Fruit fly (Drosophila melanogaster) whole organism, embryonic: Measurements from ENCODE around the gene Cpr62Ba.

Experiments used
- Blimp-1 ChIP-seq: fragments of 200-800 bp; sonication (Bioruptor generic); optimal IDR thresholded peaks from 3 replicates; lab custom pipeline; 2018; ENCODE audit warnings: missing biosample characterization, missing genetic modification characterization, mild to moderate bottlenecking, moderate library complexity, missing genetic modification reagents
- CG16815 ChIP-seq: fragments of 200-800 bp; sonication (Bioruptor generic); optimal IDR thresholded peaks from 3 replicates; lab custom pipeline; 2017; ENCODE audit warnings: missing biosample characterization, mild to moderate bottlenecking, missing genetic modification characterization
- CG17802 ChIP-seq: fragments of 200-800 bp; sonication (Bioruptor generic); optimal IDR thresholded peaks from 2 replicates; lab custom pipeline; 2018; ENCODE audit warnings: missing biosample characterization, mild to moderate bottlenecking, missing genetic modification characterization, moderate library complexity
- CG17829 ChIP-seq: fragments of 200-800 bp; optimal IDR thresholded peaks from 2 replicates; lab custom pipeline; 2019; ENCODE audit warnings: missing biosample characterization, mild to moderate bottlenecking, missing genetic modification characterization, moderate library complexity
- CG18011 ChIP-seq: fragments of 200-800 bp; sonication (Bioruptor generic); optimal IDR thresholded peaks from 2 replicates; lab custom pipeline; 2017; ENCODE audit warnings: missing biosample characterization, missing genetic modification characterization, mild to moderate bottlenecking, moderate library complexity, missing genotype
- CG18619 ChIP-seq: fragments of 200-800 bp; sonication (Bioruptor generic); optimal IDR thresholded peaks from 3 replicates; lab custom pipeline; 2017; ENCODE audit warnings: missing biosample characterization, mild to moderate bottlenecking, missing genetic modification characterization
- CG2712 ChIP-seq: fragments of 200-800 bp; optimal IDR thresholded peaks from 3 replicates; lab custom pipeline; 2019; ENCODE audit warnings: missing biosample characterization, mild to moderate bottlenecking, missing genetic modification characterization, moderate library complexity
- CG2875 ChIP-seq: fragments of 200-800 bp; sonication (Bioruptor generic); optimal IDR thresholded peaks from 2 replicates; lab custom pipeline; 2017; ENCODE audit warnings: missing biosample characterization, mild to moderate bottlenecking, missing genetic modification characterization, missing genetic modification reagents
- CG31224 ChIP-seq: fragments of 200-800 bp; sonication (Bioruptor generic); IDR thresholded peaks from 2 replicates; pipeline ENCODE4 v1.3.6; 2022; ENCODE audit warnings: missing biosample characterization, missing genetic modification characterization
- CG32532 ChIP-seq: fragments of 200-800 bp; sonication (Bioruptor generic); IDR thresholded peaks from 2 replicates; pipeline ENCODE4 v1.3.6; 2022; ENCODE audit warnings: missing biosample characterization, missing genetic modification characterization
- CG3281 ChIP-seq: fragments of 200-800 bp; sonication (Bioruptor generic); optimal IDR thresholded peaks from 3 replicates; lab custom pipeline; 2017; ENCODE audit warnings: missing biosample characterization, mild to moderate bottlenecking, missing genetic modification characterization
- CG34224 ChIP-seq: fragments of 200-800 bp; sonication (Bioruptor generic); IDR thresholded peaks from 3 replicates; pipeline ENCODE4 v1.3.6; 2022; ENCODE audit warnings: missing biosample characterization, missing genetic modification characterization; ENCODE audit not compliant: partially characterized antibody
- CG5245 ChIP-seq: fragments of 200-800 bp; sonication (Bioruptor generic); optimal IDR thresholded peaks from 3 replicates; lab custom pipeline; 2016; ENCODE audit warnings: missing biosample characterization, missing genetic modification characterization
- CG6765 ChIP-seq: fragments of 200-800 bp; sonication (Bioruptor generic); optimal IDR thresholded peaks from 3 replicates; lab custom pipeline; 2017; ENCODE audit warnings: missing biosample characterization, mild to moderate bottlenecking, missing genetic modification characterization
- CG8089 ChIP-seq: fragments of 200-800 bp; sonication (Bioruptor generic); optimal IDR thresholded peaks from 3 replicates; lab custom pipeline; 2016; ENCODE audit warnings: missing biosample characterization, missing genetic modification characterization
- CG8478 ChIP-seq: fragments of >200 bp; optimal IDR thresholded peaks from 2 replicates; lab custom pipeline; 2018
- CG9215 ChIP-seq: fragments of 200-800 bp; sonication (Bioruptor generic); IDR thresholded peaks from 2 replicates; pipeline ENCODE4 v1.3.6; 2022; ENCODE audit warnings: missing biosample characterization, missing genetic modification characterization
- CG9727 ChIP-seq: fragments of 200-800 bp; sonication (Bioruptor generic); optimal IDR thresholded peaks from 3 replicates; lab custom pipeline; 2017; ENCODE audit warnings: missing biosample characterization, mild to moderate bottlenecking, missing genetic modification characterization
- CG9797 ChIP-seq: fragments of 200-800 bp; sonication (Bioruptor generic); optimal IDR thresholded peaks from 3 replicates; lab custom pipeline; 2018; ENCODE audit warnings: missing biosample characterization, mild to moderate bottlenecking, missing genetic modification characterization
- CG9932 ChIP-seq: fragments of 200-800 bp; sonication (Bioruptor generic); IDR thresholded peaks from 2 replicates; pipeline ENCODE4 v1.3.6; 2022; ENCODE audit warnings: missing biosample characterization, missing genetic modification characterization
- CkIIα-i1 ChIP-seq: fragments of 200-800 bp; sonication (Bioruptor generic); IDR thresholded peaks from 2 replicates; pipeline ENCODE4 v1.3.6; 2022; ENCODE audit warnings: missing biosample characterization, missing genetic modification characterization
- Dad ChIP-seq: fragments of 200-800 bp; sonication (Bioruptor generic); optimal IDR thresholded peaks from 3 replicates; lab custom pipeline; 2016; ENCODE audit warnings: missing biosample characterization, missing genetic modification characterization
- ERR ChIP-seq: fragments of 200-800 bp; sonication (Bioruptor generic); optimal IDR thresholded peaks from 2 replicates; lab custom pipeline; 2016; ENCODE audit warnings: missing biosample characterization, missing genetic modification characterization
- GATAe ChIP-seq: fragments of 200-800 bp; sonication (Bioruptor generic); conservative IDR thresholded peaks from 2 replicates; pipeline ENCODE4 v1.3.6; 2022; ENCODE audit warnings: missing biosample characterization, missing genetic modification characterization
- HLH54F ChIP-seq: fragments of 200-800 bp; sonication (Bioruptor generic); optimal IDR thresholded peaks from 3 replicates; lab custom pipeline; 2016; ENCODE audit warnings: missing biosample characterization, missing genetic modification characterization
- Hmr ChIP-seq: fragments of 200-800 bp; sonication (Bioruptor generic); optimal IDR thresholded peaks from 3 replicates; lab custom pipeline; 2017; ENCODE audit warnings: mild to moderate bottlenecking, missing biosample characterization, missing genetic modification reagents, missing genetic modification characterization
- Lhr ChIP-seq: fragments of 200-800 bp; sonication (Bioruptor generic); optimal IDR thresholded peaks from 3 replicates; lab custom pipeline; 2017; ENCODE audit warnings: mild to moderate bottlenecking, missing biosample characterization, missing genetic modification reagents, missing genetic modification characterization
- Mad ChIP-seq: fragments of 200-800 bp; sonication (Bioruptor generic); optimal IDR thresholded peaks from 2 replicates; lab custom pipeline; 2016; ENCODE audit warnings: missing biosample characterization, missing genetic modification characterization
- Myb ChIP-seq: fragments of 200-800 bp; sonication (Bioruptor generic); optimal IDR thresholded peaks from 2 replicates; lab custom pipeline; 2016; ENCODE audit warnings: missing biosample characterization, missing genetic modification characterization
- NK7.1 ChIP-seq: fragments of 200-800 bp; sonication (Bioruptor generic); optimal IDR thresholded peaks from 3 replicates; lab custom pipeline; 2016; ENCODE audit warnings: missing biosample characterization, missing genetic modification characterization
- Scr ChIP-seq: fragments of 200-800 bp; sonication (Bioruptor generic); IDR thresholded peaks from 2 replicates; pipeline ENCODE4 v1.3.6; 2022; ENCODE audit warnings: missing biosample characterization, missing genetic modification characterization; ENCODE audit not compliant: partially characterized antibody
- Sry-δ ChIP-seq: fragments of 200-800 bp; sonication (Bioruptor generic); optimal IDR thresholded peaks from 2 replicates; lab custom pipeline; 2016; ENCODE audit warnings: missing biosample characterization, missing genetic modification characterization
- Usf ChIP-seq: fragments of 200-800 bp; sonication (Bioruptor generic); optimal IDR thresholded peaks from 2 replicates; lab custom pipeline; 2017; ENCODE audit warnings: missing genotype, missing biosample characterization, missing genetic modification characterization
- Vsx1 ChIP-seq: fragments of 200-800 bp; sonication (Bioruptor generic); optimal IDR thresholded peaks from 2 replicates; lab custom pipeline; 2017; ENCODE audit warnings: missing biosample characterization, mild to moderate bottlenecking, missing genetic modification characterization, missing genetic modification reagents
- aop ChIP-seq: fragments of 200-800 bp; sonication (Bioruptor generic); IDR thresholded peaks from 2 replicates; pipeline ENCODE4 v1.3.6; 2022; ENCODE audit warnings: missing biosample characterization, missing genetic modification characterization
- ato ChIP-seq: fragments of 200-800 bp; sonication (Bioruptor generic); IDR thresholded peaks from 2 replicates; pipeline ENCODE4 v1.3.6; 2022; ENCODE audit warnings: missing biosample characterization, missing genetic modification characterization; ENCODE audit not compliant: partially characterized antibody
- bigmax ChIP-seq: fragments of 200-800 bp; sonication (Bioruptor generic); optimal IDR thresholded peaks from 2 replicates; lab custom pipeline; 2018; ENCODE audit warnings: missing biosample characterization, mild to moderate bottlenecking, missing genetic modification characterization
- br ChIP-seq: fragments of >200 bp; optimal IDR thresholded peaks from 2 replicates; lab custom pipeline; 2017
- ci ChIP-seq: fragments of 200-800 bp; sonication (Bioruptor generic); IDR thresholded peaks from 3 replicates; pipeline ENCODE4 v1.3.6; 2022; ENCODE audit warnings: missing biosample characterization, missing genetic modification characterization
- crp ChIP-seq, 2 experiments: fragments of 200-800 bp; sonication (Bioruptor generic); optimal IDR thresholded peaks; 2 replicates in 1 of 2; 3 replicates in 1 of 2; lab custom pipeline; 2017; ENCODE audit warnings: missing biosample characterization in 2 of 2, missing genetic modification characterization in 2 of 2, mild to moderate bottlenecking in 1 of 2, moderate library complexity in 1 of 2
- eve ChIP-seq, 2 experiments: fragments of >200 bp; optimal IDR thresholded peaks; 2 replicates each; lab custom pipeline; 2017; ENCODE audit warnings: missing biosample characterization in 2 of 2, missing genetic modification characterization in 2 of 2
- knrl ChIP-seq: fragments of 200-800 bp; sonication (Bioruptor generic); IDR thresholded peaks from 3 replicates; pipeline ENCODE4 v1.3.6; 2022; ENCODE audit warnings: missing biosample characterization, missing genetic modification characterization; ENCODE audit not compliant: partially characterized antibody
- nerfin-2 ChIP-seq: fragments of 200-800 bp; sonication (Bioruptor generic); IDR thresholded peaks from 2 replicates; pipeline ENCODE4 v1.3.6; 2022; ENCODE audit warnings: missing biosample characterization, missing genetic modification characterization; ENCODE audit not compliant: partially characterized antibody
- otp ChIP-seq: fragments of 200-800 bp; sonication (Bioruptor generic); IDR thresholded peaks from 3 replicates; pipeline ENCODE4, ENCODE4 v1.3.6; 2022; ENCODE audit warnings: missing biosample characterization, missing genetic modification characterization
- pan ChIP-seq, 4 experiments: fragments of >200 bp in 3 of 4; fragments of 200-800 bp in 1 of 4; sonication (Bioruptor generic) in 1 of 4; optimal IDR thresholded peaks in 3 of 4; IDR thresholded peaks in 1 of 4; 2 replicates each; pipeline versions ENCODE4 v1.3.6 to Lab custom; 2017 to 2022; ENCODE audit warnings: missing biosample characterization in 2 of 4, missing genetic modification characterization in 2 of 4, mixed read lengths in 1 of 4
- pita ChIP-seq: fragments of 200-800 bp; sonication (Bioruptor generic); optimal IDR thresholded peaks from 2 replicates; lab custom pipeline; 2017; ENCODE audit warnings: missing biosample characterization, mild to moderate bottlenecking, missing genetic modification characterization
- scrt ChIP-seq: fragments of 200-800 bp; sonication (Bioruptor generic); optimal IDR thresholded peaks from 2 replicates; lab custom pipeline; 2018; ENCODE audit warnings: missing biosample characterization, mild to moderate bottlenecking, missing genetic modification characterization, moderate library complexity
- sisA ChIP-seq: fragments of 200-800 bp; sonication (Bioruptor generic); IDR thresholded peaks from 2 replicates; pipeline ENCODE4 v1.3.6; 2022; ENCODE audit warnings: missing biosample characterization, missing genetic modification characterization
- tna ChIP-seq: fragments of 200-800 bp; sonication (Bioruptor generic); IDR thresholded peaks from 2 replicates; pipeline ENCODE4 v1.3.6; 2022; ENCODE audit warnings: missing biosample characterization, missing genetic modification characterization; ENCODE audit not compliant: partially characterized antibody
- usp ChIP-seq: fragments of >200 bp; optimal IDR thresholded peaks from 2 replicates; lab custom pipeline; 2017; ENCODE audit warnings: missing biosample characterization, missing genetic modification characterization
- z ChIP-seq: fragments of 200-800 bp; sonication (Bioruptor generic); IDR thresholded peaks from 3 replicates; pipeline ENCODE4 v1.3.6; 2022; ENCODE audit warnings: missing biosample characterization, missing genetic modification characterization

Cpr62Ba gene

dm6 chr3L:1880692-1881091 lies 49.1 kb upstream of the Cpr62Ba start (continued):
- TF ChIP-seq Dad (GFP tag; lab: Kevin White, UChicago) (peak; percentile 18), CG8478 (lab: Kevin White, UChicago) (no peak), CG2875 (GFP tag; lab: Kevin White, UChicago) (no peak), NK7.1 (GFP tag; lab: Kevin White, UChicago) (no peak), CG9797 (GFP tag; lab: Kevin White, UChicago) (no peak), Vsx1 (GFP tag; lab: Kevin White, UChicago) (no peak), scrt (no peak), CG18011 (GFP tag; lab: Kevin White, UChicago) (no peak), CG17802 (tag; lab: Kevin White, UChicago) (no peak), CG17829 (tag; lab: Kevin White, UChicago) (peak; percentile 17), CG9727 (GFP tag; lab: Kevin White, UChicago) (no peak), aop (GFP tag; lab: Robert Waterston, UW) (0 out of 2 replicates have a peak, but pooled peaks have one; percentile 3), tna (no peak), Scr (no peak), CG3281 (GFP tag; lab: Kevin White, UChicago) (peak; percentile 35), sisA (GFP tag; lab: Robert Waterston, UW) (peak; percentile 68), knrl (GFP tag; lab: Robert Waterston, UW) (no peak), Sry-δ (GFP tag; lab: Kevin White, UChicago) (no peak), bigmax (GFP tag; lab: Kevin White, UChicago) (no peak), z (GFP tag; lab: Robert Waterston, UW) (no peak), CG31224 (GFP tag; lab: Robert Waterston, UW) (peak; percentile 55; the same call in 1 of the 2 replicates), CG9215 (GFP tag; lab: Robert Waterston, UW) (peak; percentile 6; the same call in 1 of the 2 replicates), ERR (no peak), CkIIα-i1 (GFP tag; lab: Robert Waterston, UW) (no peak), crp (GFP tag; optimal IDR thresholded peaks at IDR 0.05; lab: Kevin White, UChicago) (no peak), Lhr (GFP tag; lab: Kevin White, UChicago) (no peak), CG18619 (GFP tag; lab: Kevin White, UChicago) (no peak), CG5245 (peak; percentile 23), GATAe (0 out of 2 replicates have a peak, but pooled peaks have one; percentile 29), eve (GFP tag; optimal IDR thresholded peaks at IDR 0.05; lab: Kevin White, UChicago) (no peak), Mad (GFP tag; lab: Kevin White, UChicago) (no peak), CG6765 (no peak), CG34224 (GFP tag; lab: Robert Waterston, UW) (no peak), CG16815 (GFP tag; lab: Kevin White, UChicago) (no peak), CG8089 (GFP tag; lab: Kevin White, UChicago) (no peak), pan (optimal IDR thresholded peaks at IDR 0.05; lab: Kevin White, UChicago) (no peak), pan (GFP tag; optimal IDR thresholded peaks at IDR 0.05 in 1 of 2, IDR thresholded peaks at IDR 0.05 in 1 of 2) (peak in 1 of 2 experiments; percentile 71), otp (no peak), Usf (no peak), pita (GFP tag; lab: Kevin White, UChicago) (no peak), CG32532 (GFP tag; lab: Robert Waterston, UW) (peak; percentile 60; the same call in 1 of the 2 replicates), CG9932 (GFP tag; lab: Robert Waterston, UW) (peak; percentile 45), nerfin-2 (GFP tag; lab: Robert Waterston, UW) (no peak), Myb (no peak), ato (GFP tag; lab: Robert Waterston, UW) (no peak), HLH54F (GFP tag; lab: Kevin White, UChicago) (no peak), ci (GFP tag; lab: Robert Waterston, UW) (peak; percentile 62), Blimp-1 (GFP tag; lab: Kevin White, UChicago) (peak; percentile 23), usp (GFP tag; lab: Kevin White, UChicago) (no peak), CG2712 (tag; lab: Kevin White, UChicago) (no peak), br (no peak), Hmr (no peak)
